Worm (Caenorhabditis elegans) whole organism, mixed stage, embryonic: ENCODE results near the gene tnt-2.

Experiments used
- M03D4.4 ChIP-seq: sonication (generic microtip); optimal IDR thresholded peaks from 2 replicates; lab custom pipeline; 2017; ENCODE audit warnings: mild to moderate bottlenecking, missing genetic modification characterization, missing compliant biosample characterization
- bed-3 ChIP-seq: fragments of 200-800 bp; sonication (Bioruptor generic); optimal IDR thresholded peaks from 3 replicates; lab custom pipeline; 2018; ENCODE audit warnings: mild to moderate bottlenecking, missing genetic modification characterization, moderate library complexity, missing compliant biosample characterization
- ceh-39 ChIP-seq: fragments of 150-350 bp; optimal IDR thresholded peaks from 2 replicates; lab custom pipeline; 2014; ENCODE audit warnings: missing biosample characterization, missing genetic modification characterization
- ceh-43 ChIP-seq: fragments of 200-800 bp; sonication (Bioruptor generic); optimal IDR thresholded peaks from 2 replicates; lab custom pipeline; 2018; ENCODE audit warnings: mild to moderate bottlenecking, missing genetic modification characterization, moderate library complexity, missing compliant biosample characterization
- ceh-83 ChIP-seq: fragments of 200-800 bp; sonication (Bioruptor generic); optimal IDR thresholded peaks from 2 replicates; lab custom pipeline; 2018; ENCODE audit warnings: mild to moderate bottlenecking, missing genetic modification characterization, missing compliant biosample characterization
- ces-1 ChIP-seq: fragments of 150-350 bp; optimal IDR thresholded peaks from 2 replicates; lab custom pipeline; 2014; ENCODE audit warnings: missing biosample characterization, missing genetic modification reagents, missing genetic modification characterization
- cnd-1 ChIP-seq: fragments of 200-800 bp; sonication (Bioruptor generic); optimal IDR thresholded peaks from 2 replicates; lab custom pipeline; 2018; ENCODE audit warnings: mild to moderate bottlenecking, missing genetic modification characterization, missing compliant biosample characterization
- elt-1 ChIP-seq: sonication (generic microtip); optimal IDR thresholded peaks from 2 replicates; lab custom pipeline; 2017; ENCODE audit warnings: missing genetic modification characterization, mild to moderate bottlenecking, missing compliant biosample characterization, antibody characterized with exemption, moderate library complexity, borderline replicate concordance; ENCODE audit not compliant: insufficient read depth
- elt-3 ChIP-seq: fragments of 150-350 bp; optimal IDR thresholded peaks from 2 replicates; lab custom pipeline; 2014; ENCODE audit warnings: missing biosample characterization, missing genetic modification characterization
- flh-1 ChIP-seq: fragments of 200-800 bp; sonication (Bioruptor generic); optimal IDR thresholded peaks from 2 replicates; lab custom pipeline; 2018; ENCODE audit warnings: mild to moderate bottlenecking, missing genetic modification characterization, moderate library complexity, missing compliant biosample characterization
- hlh-1 ChIP-seq: fragments of 150-350 bp; optimal IDR thresholded peaks from 2 replicates; lab custom pipeline; 2014; ENCODE audit warnings: missing biosample characterization, missing genetic modification reagents, missing genetic modification characterization
- lin-32 ChIP-seq: fragments of 200-800 bp; sonication (Bioruptor generic); optimal IDR thresholded peaks from 2 replicates; lab custom pipeline; 2018; ENCODE audit warnings: mild to moderate bottlenecking, missing genetic modification characterization, missing compliant biosample characterization
- lsy-2 ChIP-seq: fragments of 150-350 bp; optimal IDR thresholded peaks from 2 replicates; lab custom pipeline; 2014; ENCODE audit warnings: missing biosample characterization, missing genetic modification characterization
- mab-5 ChIP-seq: fragments of 150-350 bp; optimal IDR thresholded peaks from 2 replicates; lab custom pipeline; 2014; ENCODE audit warnings: missing biosample characterization, missing genetic modification characterization
- mep-1 ChIP-seq: fragments of 150-350 bp; optimal IDR thresholded peaks from 2 replicates; lab custom pipeline; 2017; ENCODE audit warnings: missing biosample characterization, missing genetic modification reagents, missing genetic modification characterization, inconsistent platforms
- mls-2 ChIP-seq: sonication (generic microtip); optimal IDR thresholded peaks from 2 replicates; lab custom pipeline; 2016; ENCODE audit warnings: mild to moderate bottlenecking, missing genetic modification characterization, moderate library complexity, missing compliant biosample characterization
- nhr-12 ChIP-seq: fragments of 150-350 bp; optimal IDR thresholded peaks from 2 replicates; lab custom pipeline; 2014; ENCODE audit warnings: missing biosample characterization, missing genetic modification characterization
- nhr-2 ChIP-seq: fragments of 150-350 bp; optimal IDR thresholded peaks from 2 replicates; lab custom pipeline; 2014; ENCODE audit warnings: missing biosample characterization, missing genetic modification characterization
- nhr-237 ChIP-seq: fragments of 150-350 bp; optimal IDR thresholded peaks from 2 replicates; lab custom pipeline; 2014; ENCODE audit warnings: missing biosample characterization, missing genetic modification characterization
- nhr-28 ChIP-seq: fragments of 150-350 bp; optimal IDR thresholded peaks from 2 replicates; lab custom pipeline; 2014; ENCODE audit warnings: missing biosample characterization, missing genetic modification characterization
- nhr-76 ChIP-seq: sonication (generic microtip); optimal IDR thresholded peaks from 2 replicates; lab custom pipeline; 2017; ENCODE audit warnings: missing biosample characterization, missing genetic modification characterization
- sem-2 ChIP-seq: fragments of 200-800 bp; sonication (Bioruptor generic); optimal IDR thresholded peaks from 2 replicates; lab custom pipeline; 2018; ENCODE audit warnings: mild to moderate bottlenecking, missing genetic modification characterization, missing compliant biosample characterization
- sptf-1 ChIP-seq: sonication (generic microtip); optimal IDR thresholded peaks from 2 replicates; lab custom pipeline; 2017; ENCODE audit warnings: mild to moderate bottlenecking, missing genetic modification characterization, moderate library complexity, missing compliant biosample characterization
- tbx-8 ChIP-seq: fragments of 200-800 bp; sonication (Bioruptor generic); optimal IDR thresholded peaks from 2 replicates; lab custom pipeline; 2018; ENCODE audit warnings: mild to moderate bottlenecking, missing genetic modification characterization, moderate library complexity, missing compliant biosample characterization
- unc-120 ChIP-seq: sonication (generic microtip); optimal IDR thresholded peaks from 2 replicates; lab custom pipeline; 2017; ENCODE audit warnings: missing genetic modification characterization, missing compliant biosample characterization; ENCODE audit not compliant: poor library complexity, severe bottlenecking
- unc-39 ChIP-seq: fragments of 150-350 bp; optimal IDR thresholded peaks from 2 replicates; lab custom pipeline; 2014; ENCODE audit warnings: missing biosample characterization, missing genetic modification characterization
- unc-62 ChIP-seq: fragments of 150-350 bp; optimal IDR thresholded peaks from 2 replicates; lab custom pipeline; 2014; ENCODE audit warnings: missing biosample characterization, missing genetic modification reagents, missing genetic modification characterization
- zip-8 ChIP-seq: fragments of 150-350 bp; optimal IDR thresholded peaks from 2 replicates; lab custom pipeline; 2014; ENCODE audit warnings: missing biosample characterization, missing genetic modification characterization
- ztf-11 ChIP-seq: fragments of 150-350 bp; optimal IDR thresholded peaks from 2 replicates; lab custom pipeline; 2014; ENCODE audit warnings: missing biosample characterization, missing genetic modification characterization

Gene tnt-2

DNA sequence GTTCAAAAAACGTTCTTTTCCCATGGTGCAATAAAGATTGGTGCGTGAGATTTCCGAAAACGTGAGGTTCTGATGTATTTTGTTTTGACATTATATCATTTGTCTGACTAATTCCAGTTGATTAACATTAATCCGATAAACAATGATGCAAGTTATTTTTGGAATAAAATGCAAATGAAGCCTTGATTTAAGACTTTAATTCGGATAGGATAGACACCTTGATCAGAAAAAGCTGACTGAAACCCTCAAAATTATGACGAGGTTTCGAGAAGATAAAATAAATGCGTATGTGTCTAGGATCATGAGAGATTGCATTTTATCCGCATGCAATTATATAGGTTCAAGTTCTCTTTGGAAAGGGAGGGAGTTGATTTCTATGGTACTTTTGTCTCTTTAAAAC lies 22.2 kb upstream of the tnt-2 start:
- TF ChIP-seq ces-1 (GFP tag; lab: Kevin White, UChicago), result no peak
- TF ChIP-seq nhr-2 (tag; lab: Kevin White, UChicago), result no peak
- TF ChIP-seq lsy-2 (tag; lab: Kevin White, UChicago), result no peak
- TF ChIP-seq cnd-1 (tag; lab: Kevin White, UChicago), result no peak
- TF ChIP-seq bed-3 (GFP tag; lab: Kevin White, UChicago), result no peak
- TF ChIP-seq flh-1 (GFP tag; lab: Kevin White, UChicago), result no peak
- no peak for TF ChIP-seq M03D4.4 (tag; lab: Kevin White, UChicago)
- TF ChIP-seq elt-1 (tag; lab: Kevin White, UChicago), result no peak
- no peak for TF ChIP-seq unc-62 (GFP tag; lab: Kevin White, UChicago)
- no peak for TF ChIP-seq ceh-83 (GFP tag; lab: Kevin White, UChicago)
- TF ChIP-seq nhr-76 (tag; lab: Kevin White, UChicago), result no peak
- no peak for TF ChIP-seq unc-39 (tag; lab: Kevin White, UChicago)
- no peak for TF ChIP-seq tbx-8

DNA sequence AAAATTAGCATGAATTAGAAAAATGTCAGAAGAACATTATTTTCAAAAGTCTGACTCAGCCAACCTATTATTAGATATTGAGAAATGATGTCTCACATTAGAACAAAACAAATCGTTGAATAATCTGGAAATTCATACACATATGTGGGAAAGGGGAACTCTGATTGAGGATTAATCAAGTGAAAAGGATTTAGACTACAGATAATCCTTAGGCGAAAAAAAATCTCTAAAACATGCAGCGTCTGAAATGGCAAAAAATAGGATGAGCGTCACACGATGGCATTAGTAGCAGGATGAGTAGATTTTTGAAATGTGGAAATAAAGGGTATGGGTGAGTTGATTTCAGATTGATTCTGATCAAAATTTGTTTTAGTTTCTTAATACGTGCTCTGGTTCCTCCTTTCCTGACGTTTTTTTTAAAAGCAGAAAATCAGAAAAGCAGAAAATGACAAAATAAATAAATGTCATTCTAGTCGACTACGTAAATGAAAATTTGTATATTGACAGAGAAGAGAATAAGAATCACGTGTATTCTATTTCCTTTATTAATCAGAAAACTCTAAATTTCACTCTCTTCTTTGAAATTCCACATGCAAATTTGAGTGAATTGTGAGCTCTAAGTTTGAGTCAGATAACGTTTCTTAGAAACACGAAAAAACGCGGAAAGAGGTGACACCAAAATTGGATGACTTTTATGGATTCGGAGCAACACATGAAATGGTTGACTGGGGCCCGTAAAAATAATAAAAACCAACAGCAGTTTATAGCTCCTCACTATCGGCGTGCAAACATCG lies 21.0 kb upstream of the tnt-2 start:
- TF ChIP-seq ceh-39 (tag; lab: Kevin White, UChicago) (no peak), nhr-237 (tag; lab: Kevin White, UChicago) (no peak), unc-39 (tag; lab: Kevin White, UChicago) (no peak), flh-1 (GFP tag; lab: Kevin White, UChicago) (no peak), nhr-12 (tag; lab: Kevin White, UChicago) (no peak), bed-3 (GFP tag; lab: Kevin White, UChicago) (no peak), unc-62 (GFP tag; lab: Kevin White, UChicago) (no peak), tbx-8 (no peak), elt-1 (tag; lab: Kevin White, UChicago) (no peak), nhr-2 (tag; lab: Kevin White, UChicago) (no peak), zip-8 (tag; lab: Kevin White, UChicago) (no peak), unc-120 (tag; lab: Kevin White, UChicago) (no peak), hlh-1 (tag; lab: Kevin White, UChicago) (no peak), lin-32 (GFP tag; lab: Kevin White, UChicago) (no peak), mep-1 (tag; lab: Kevin White, UChicago) (no peak), lsy-2 (tag; lab: Kevin White, UChicago) (no peak), mls-2 (tag; lab: Kevin White, UChicago) (no peak), ceh-43 (GFP tag; lab: Kevin White, UChicago) (no peak), sptf-1 (tag; lab: Kevin White, UChicago) (no peak), elt-3 (tag; lab: Kevin White, UChicago) (no peak)

DNA sequence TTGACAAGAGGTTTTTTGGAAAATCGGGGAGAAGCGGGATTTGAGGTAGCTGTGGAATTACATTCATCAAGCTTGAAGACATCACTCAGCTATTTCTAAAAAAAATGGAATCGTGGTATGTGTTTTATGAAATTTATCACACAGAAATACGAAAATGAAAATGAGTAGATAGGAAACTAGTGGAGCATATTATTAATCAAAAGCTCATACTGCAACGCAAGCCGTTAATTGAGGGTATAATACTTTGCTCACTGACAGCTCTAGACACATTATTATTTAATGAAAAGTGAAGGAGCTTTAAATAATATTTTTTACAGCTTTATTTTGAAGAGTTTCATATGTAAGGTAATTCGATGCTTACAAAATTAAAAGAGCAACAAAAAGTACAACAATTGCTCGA lies 19.5 kb upstream of the tnt-2 start, which contains the start of gene M02D8.7:
M02D8.7 (minus strand) TSS at position 101 of the 400 bp plus-strand sequence.
- TF ChIP-seq sem-2 (GFP tag; lab: Kevin White, UChicago) (no peak), elt-3 (tag; lab: Kevin White, UChicago) (no peak), lin-32 (GFP tag; lab: Kevin White, UChicago) (no peak), elt-1 (tag; lab: Kevin White, UChicago) (no peak), M03D4.4 (tag; lab: Kevin White, UChicago) (no peak), nhr-76 (tag; lab: Kevin White, UChicago) (no peak)

DNA sequence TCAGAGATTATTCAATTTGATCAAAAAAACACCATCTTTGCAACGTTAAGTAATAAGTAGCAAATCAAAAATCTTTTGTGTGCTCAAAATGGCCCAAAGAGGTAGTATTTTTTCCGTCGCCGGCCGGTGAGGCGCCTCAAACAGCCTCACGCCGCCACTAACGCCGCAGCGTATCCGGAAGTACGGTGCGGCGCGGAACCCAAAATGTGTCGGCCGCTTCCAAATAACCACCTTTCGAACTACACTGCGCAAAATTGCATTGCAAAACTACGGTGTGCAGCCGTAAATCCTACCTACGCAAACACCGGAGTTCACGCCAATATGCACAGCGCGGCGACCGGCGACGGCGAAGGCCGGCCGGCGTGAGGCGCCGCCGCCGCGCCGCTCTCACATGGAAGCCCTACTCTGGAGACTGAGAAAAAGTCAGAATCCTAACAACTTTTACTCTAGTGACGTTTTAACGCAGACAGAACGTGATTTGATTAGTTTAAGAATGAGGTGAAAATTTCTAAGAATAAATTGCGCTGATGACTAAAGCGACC lies 18.4 kb upstream of the tnt-2 start:
- TF ChIP-seq mab-5 (tag; lab: Kevin White, UChicago) (no peak), lsy-2 (tag; lab: Kevin White, UChicago) (no peak), nhr-28 (tag; lab: Kevin White, UChicago) (no peak), cnd-1 (tag; lab: Kevin White, UChicago) (no peak), M03D4.4 (tag; lab: Kevin White, UChicago) (no peak), ztf-11 (tag; lab: Kevin White, UChicago) (no peak), ceh-43 (GFP tag; lab: Kevin White, UChicago) (no peak), flh-1 (GFP tag; lab: Kevin White, UChicago) (no peak), nhr-2 (tag; lab: Kevin White, UChicago) (no peak), lin-32 (GFP tag; lab: Kevin White, UChicago) (no peak)
- TF ChIP-seq, all 35 proteins: peak for 0
